Fruit fly (Drosophila melanogaster) whole organism, pupa: ENCODE data around the gene eRF3.

ENCODE experiments used
- CG10348 ChIP-seq: fragments of 200-800 bp; sonication (Bioruptor generic); IDR thresholded peaks from 2 replicates; pipeline ENCODE4 v1.3.6; 2022; ENCODE audit warnings: missing biosample characterization, missing genetic modification characterization
- CG13204 ChIP-seq: fragments of 200-800 bp; sonication (Bioruptor generic); optimal IDR thresholded peaks from 2 replicates; lab custom pipeline; 2018; ENCODE audit warnings: missing biosample characterization, mild to moderate bottlenecking, missing genetic modification characterization, moderate library complexity
- CG15710 ChIP-seq: fragments of 200-800 bp; sonication (Bioruptor generic); optimal IDR thresholded peaks from 2 replicates; lab custom pipeline; 2018; ENCODE audit warnings: missing biosample characterization, mild to moderate bottlenecking, missing genetic modification characterization, moderate library complexity
- CG17806 ChIP-seq: fragments of 200-800 bp; sonication (Bioruptor generic); optimal IDR thresholded peaks from 2 replicates; lab custom pipeline; 2018; ENCODE audit warnings: missing biosample characterization, mild to moderate bottlenecking, missing genetic modification characterization, moderate library complexity
- CG32121 ChIP-seq: fragments of 200-800 bp; sonication (Bioruptor generic); IDR thresholded peaks from 2 replicates; pipeline ENCODE4 v1.3.6; 2022; ENCODE audit warnings: missing biosample characterization, missing genetic modification characterization
- EcR ChIP-seq: fragments of 200-800 bp; sonication (Bioruptor generic); optimal IDR thresholded peaks from 3 replicates; lab custom pipeline; 2019; ENCODE audit warnings: missing biosample characterization, missing genetic modification characterization, mild to moderate bottlenecking, moderate library complexity, missing genetic modification reagents
- Pif1A ChIP-seq: fragments of 200-800 bp; sonication (Bioruptor generic); optimal IDR thresholded peaks from 3 replicates; lab custom pipeline; 2016; ENCODE audit warnings: missing biosample characterization, missing genetic modification characterization
- rn ChIP-seq: fragments of 200-800 bp; sonication (Bioruptor generic); IDR thresholded peaks from 2 replicates; pipeline ENCODE4 v1.3.6; 2022; ENCODE audit warnings: missing biosample characterization, missing genetic modification characterization

DNA sequence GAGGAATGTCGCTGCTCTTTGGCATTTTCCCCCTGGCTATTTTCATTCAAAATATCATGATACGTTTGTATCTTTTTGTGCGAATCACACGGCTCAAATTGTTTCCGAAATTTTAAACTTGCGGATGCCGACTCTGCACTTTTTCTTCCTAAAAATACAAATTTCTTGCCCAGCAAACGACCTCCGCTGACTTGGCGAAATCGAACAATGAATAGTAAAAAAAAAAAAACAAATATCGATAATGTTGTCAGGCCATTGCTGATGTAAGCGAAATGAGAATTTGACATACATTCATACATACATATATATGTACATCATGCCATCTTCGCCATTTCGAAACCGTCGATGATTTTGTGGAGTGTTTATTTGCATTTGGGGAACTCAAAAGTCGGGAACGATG lies 45.7 kb downstream of the eRF3 start:
- TF ChIP-seq rn (no peak), CG15710 (tag; lab: Kevin White, UChicago) (no peak), CG32121 (GFP tag; lab: Robert Waterston, UW) (0 out of 2 replicates have a peak, but pooled peaks have one; percentile 31), Pif1A (GFP tag; lab: Kevin White, UChicago) (no peak), CG13204 (GFP tag; lab: Kevin White, UChicago) (no peak), CG17806 (tag; lab: Kevin White, UChicago) (no peak), EcR (GFP tag; lab: Kevin White, UChicago) (no peak), CG10348 (no peak)
